Worm (Caenorhabditis elegans): ENCODE data around the gene srh-19.

- TF ChIP-seq unc-62 (GFP tag; optimal IDR thresholded peaks at IDR 0.05) (no peak), elt-3 (tag; optimal IDR thresholded peaks at IDR 0.05) (no peak), elt-1 (tag; optimal IDR thresholded peaks at IDR 0.05; ENCODE audit: borderline replicate concordance, insufficient read depth) (no peak), lin-32 (GFP tag; optimal IDR thresholded peaks at IDR 0.05) (no peak), zip-8 (tag; optimal IDR thresholded peaks at IDR 0.05) (no peak), ztf-11 (tag; optimal IDR thresholded peaks at IDR 0.05) (no peak), tbx-8 (GFP tag; optimal IDR thresholded peaks at IDR 0.05) (no peak), nhr-2 (tag; optimal IDR thresholded peaks at IDR 0.05) (no peak), nhr-76 (tag; optimal IDR thresholded peaks at IDR 0.05) (no peak), snpc-4 (tag; optimal IDR thresholded peaks at IDR 0.05) (no peak)
These were observed 7.6 kb downstream of the srh-19 start for ce11 chrX:1420524-1420923.

Data from whole organism, mixed stage, embryonic.